Fruit fly (Drosophila melanogaster) whole organism, embryonic: ENCODE results near the gene CG46439.

Source experiments
- B-H1 ChIP-seq: fragments of 200-800 bp; sonication (Bioruptor generic); IDR thresholded peaks from 3 replicates; pipeline ENCODE4 v1.3.6; 2022; ENCODE audit warnings: missing biosample characterization, missing genetic modification characterization
- Bdp1 ChIP-seq: fragments of 200-800 bp; sonication (Bioruptor generic); optimal IDR thresholded peaks from 3 replicates; lab custom pipeline; 2016; ENCODE audit warnings: missing biosample characterization, missing genetic modification characterization
- Bgb ChIP-seq: fragments of 200-800 bp; sonication (Bioruptor generic); IDR thresholded peaks from 2 replicates; pipeline ENCODE4 v1.3.6; 2022; ENCODE audit warnings: missing biosample characterization, missing genetic modification characterization; ENCODE audit not compliant: partially characterized antibody
- Blimp-1 ChIP-seq: fragments of 200-800 bp; sonication (Bioruptor generic); optimal IDR thresholded peaks from 3 replicates; lab custom pipeline; 2018; ENCODE audit warnings: missing biosample characterization, missing genetic modification characterization, mild to moderate bottlenecking, moderate library complexity, missing genetic modification reagents
- CG10565 ChIP-seq: fragments of 200-800 bp; sonication (Bioruptor generic); optimal IDR thresholded peaks from 3 replicates; lab custom pipeline; 2016; ENCODE audit warnings: missing biosample characterization, mild to moderate bottlenecking, missing genetic modification characterization
- CG1529 ChIP-seq: fragments of 200-800 bp; sonication (Bioruptor generic); optimal IDR thresholded peaks from 3 replicates; lab custom pipeline; 2018; ENCODE audit warnings: missing biosample characterization, missing genetic modification characterization
- CG2116 ChIP-seq: fragments of 200-800 bp; sonication (Bioruptor generic); optimal IDR thresholded peaks from 3 replicates; lab custom pipeline; 2018; ENCODE audit warnings: missing biosample characterization, mild to moderate bottlenecking, missing genetic modification characterization
- CG2889 ChIP-seq: fragments of 200-800 bp; sonication (Bioruptor generic); IDR thresholded peaks from 3 replicates; pipeline ENCODE4 v1.3.6; 2022; ENCODE audit warnings: missing biosample characterization, missing genetic modification characterization
- CG3065 ChIP-seq: fragments of 200-800 bp; sonication (Bioruptor generic); optimal IDR thresholded peaks from 2 replicates; lab custom pipeline; 2016; ENCODE audit warnings: missing biosample characterization, missing genetic modification characterization
- CG34422 ChIP-seq: fragments of 200-800 bp; sonication (Bioruptor generic); IDR thresholded peaks from 3 replicates; pipeline ENCODE4 v1.3.6; 2022; ENCODE audit warnings: missing biosample characterization, missing genetic modification characterization
- CG3838 ChIP-seq: fragments of 200-800 bp; sonication (Bioruptor generic); optimal IDR thresholded peaks from 3 replicates; lab custom pipeline; 2016; ENCODE audit warnings: missing biosample characterization, missing genetic modification characterization
- CG4424 ChIP-seq: fragments of 200-800 bp; sonication (Bioruptor generic); optimal IDR thresholded peaks from 3 replicates; lab custom pipeline; 2016; ENCODE audit warnings: missing biosample characterization, missing genetic modification characterization
- CG4617 ChIP-seq: fragments of 200-800 bp; sonication (Bioruptor generic); optimal IDR thresholded peaks from 3 replicates; lab custom pipeline; 2016; ENCODE audit warnings: missing biosample characterization, missing genetic modification characterization, borderline replicate concordance
- CG4854 ChIP-seq: fragments of 200-800 bp; sonication (Bioruptor generic); optimal IDR thresholded peaks from 2 replicates; lab custom pipeline; 2016; ENCODE audit warnings: missing biosample characterization, missing genetic modification characterization, inconsistent platforms
- CG5245 ChIP-seq: fragments of 200-800 bp; sonication (Bioruptor generic); optimal IDR thresholded peaks from 3 replicates; lab custom pipeline; 2016; ENCODE audit warnings: missing biosample characterization, missing genetic modification characterization
- CG7271 ChIP-seq: fragments of 200-800 bp; sonication (Bioruptor generic); optimal IDR thresholded peaks from 2 replicates; lab custom pipeline; 2018; ENCODE audit warnings: missing biosample characterization, mild to moderate bottlenecking, missing genetic modification characterization, moderate library complexity
- CG7963 ChIP-seq: fragments of 200-800 bp; sonication (Bioruptor generic); IDR thresholded peaks from 3 replicates; pipeline ENCODE4 v1.3.6; 2022; ENCODE audit warnings: missing biosample characterization, missing genetic modification characterization; ENCODE audit not compliant: partially characterized antibody
- CG8290 ChIP-seq, 3 experiments: fragments of 200-800 bp; sonication (Bioruptor generic); optimal IDR thresholded peaks; 2 replicates each; lab custom pipeline; 2016 to 2019; ENCODE audit warnings: missing biosample characterization in 3 of 3, missing genetic modification characterization in 3 of 3, mild to moderate bottlenecking in 2 of 3, moderate library complexity in 1 of 3
- HLHmδ ChIP-seq: fragments of 200-800 bp; sonication (Bioruptor generic); optimal IDR thresholded peaks from 2 replicates; lab custom pipeline; 2018; ENCODE audit warnings: missing biosample characterization, mild to moderate bottlenecking, missing genetic modification characterization, moderate library complexity
- Lim3 ChIP-seq: fragments of 200-800 bp; sonication (Bioruptor generic); IDR thresholded peaks from 2 replicates; pipeline ENCODE4 v1.3.6; 2022; ENCODE audit warnings: missing biosample characterization, missing genetic modification characterization
- Mes4 ChIP-seq: fragments of 200-800 bp; sonication (Bioruptor generic); optimal IDR thresholded peaks from 2 replicates; lab custom pipeline; 2016; ENCODE audit warnings: missing biosample characterization, missing genetic modification characterization
- Myb ChIP-seq: fragments of 200-800 bp; sonication (Bioruptor generic); optimal IDR thresholded peaks from 2 replicates; lab custom pipeline; 2016; ENCODE audit warnings: missing biosample characterization, missing genetic modification characterization
- NC2β ChIP-seq: fragments of 200-800 bp; sonication (Bioruptor generic); optimal IDR thresholded peaks from 2 replicates; lab custom pipeline; 2016; ENCODE audit warnings: missing biosample characterization, missing genetic modification characterization
- PHDP ChIP-seq: fragments of 200-800 bp; sonication (Bioruptor generic); optimal IDR thresholded peaks from 3 replicates; lab custom pipeline; 2018; ENCODE audit warnings: missing biosample characterization, mild to moderate bottlenecking, missing genetic modification characterization, moderate library complexity
- Rx ChIP-seq: fragments of 200-800 bp; sonication (Bioruptor generic); IDR thresholded peaks from 2 replicates; pipeline ENCODE4 v1.3.6; 2022; ENCODE audit warnings: missing biosample characterization, missing genetic modification characterization
- Sox102F ChIP-seq: fragments of 200-800 bp; sonication (Bioruptor generic); optimal IDR thresholded peaks from 2 replicates; lab custom pipeline; 2018; ENCODE audit warnings: missing biosample characterization, mild to moderate bottlenecking, missing genetic modification characterization, moderate library complexity
- Xbp1 ChIP-seq: fragments of 200-800 bp; sonication (Bioruptor generic); optimal IDR thresholded peaks from 3 replicates; lab custom pipeline; 2016; ENCODE audit warnings: missing biosample characterization, mild to moderate bottlenecking, missing genetic modification characterization
- al ChIP-seq: fragments of 200-800 bp; sonication (Bioruptor generic); IDR thresholded peaks from 2 replicates; pipeline ENCODE4 v1.3.6; 2022; ENCODE audit warnings: missing biosample characterization, missing genetic modification characterization
- ara ChIP-seq: fragments of 200-800 bp; sonication (Bioruptor generic); IDR thresholded peaks from 2 replicates; pipeline ENCODE4 v1.3.6; 2022; ENCODE audit warnings: missing biosample characterization, missing genetic modification characterization
- ato ChIP-seq: fragments of 200-800 bp; sonication (Bioruptor generic); IDR thresholded peaks from 2 replicates; pipeline ENCODE4 v1.3.6; 2022; ENCODE audit warnings: missing biosample characterization, missing genetic modification characterization; ENCODE audit not compliant: partially characterized antibody
- bbx ChIP-seq: fragments of 200-800 bp; sonication (Bioruptor generic); IDR thresholded peaks from 2 replicates; pipeline ENCODE4 v1.3.6; 2022; ENCODE audit warnings: missing biosample characterization, missing genetic modification characterization; ENCODE audit not compliant: partially characterized antibody
- crol ChIP-seq: fragments of 200-800 bp; sonication (Bioruptor generic); IDR thresholded peaks from 2 replicates; pipeline ENCODE4 v1.3.6; 2022; ENCODE audit warnings: missing biosample characterization, missing genetic modification characterization
- crp ChIP-seq, 2 experiments: fragments of 200-800 bp; sonication (Bioruptor generic); optimal IDR thresholded peaks; 2 replicates in 1 of 2; 3 replicates in 1 of 2; lab custom pipeline; 2017; ENCODE audit warnings: missing biosample characterization in 2 of 2, missing genetic modification characterization in 2 of 2, mild to moderate bottlenecking in 1 of 2, moderate library complexity in 1 of 2
- cwo ChIP-seq: fragments of 200-800 bp; sonication (Bioruptor generic); optimal IDR thresholded peaks from 3 replicates; lab custom pipeline; 2017; ENCODE audit warnings: missing biosample characterization, missing genetic modification characterization, mild to moderate bottlenecking, moderate library complexity, missing genetic modification reagents
- gcm2 ChIP-seq: fragments of 200-800 bp; sonication (Bioruptor generic); optimal IDR thresholded peaks from 2 replicates; lab custom pipeline; 2016; ENCODE audit warnings: missing biosample characterization, missing genetic modification characterization
- gfzf ChIP-seq: fragments of 200-800 bp; sonication (Bioruptor generic); optimal IDR thresholded peaks from 2 replicates; lab custom pipeline; 2016; ENCODE audit warnings: missing biosample characterization, mild to moderate bottlenecking, missing genetic modification characterization, moderate library complexity
- hbn ChIP-seq: fragments of 200-800 bp; sonication (Bioruptor generic); IDR thresholded peaks from 2 replicates; pipeline ENCODE4 v1.3.6; 2022; ENCODE audit warnings: missing biosample characterization, missing genetic modification characterization; ENCODE audit not compliant: partially characterized antibody
- jing ChIP-seq: fragments of 200-800 bp; sonication (Bioruptor generic); optimal IDR thresholded peaks from 2 replicates; lab custom pipeline; 2018; ENCODE audit warnings: missing biosample characterization, mild to moderate bottlenecking, missing genetic modification characterization
- mam ChIP-seq: fragments of 200-800 bp; sonication (Bioruptor generic); optimal IDR thresholded peaks from 3 replicates; lab custom pipeline; 2016; ENCODE audit warnings: missing biosample characterization, missing genetic modification characterization
- phol ChIP-seq: fragments of 200-800 bp; sonication (Bioruptor generic); optimal IDR thresholded peaks from 3 replicates; lab custom pipeline; 2018; ENCODE audit warnings: missing biosample characterization, mild to moderate bottlenecking, missing genetic modification characterization, moderate library complexity
- run ChIP-seq: fragments of 200-800 bp; sonication (Bioruptor generic); optimal IDR thresholded peaks from 3 replicates; lab custom pipeline; 2018; ENCODE audit warnings: missing biosample characterization, mild to moderate bottlenecking, missing genetic modification characterization
- salm ChIP-seq: fragments of 200-800 bp; sonication (Bioruptor generic); optimal IDR thresholded peaks from 2 replicates; lab custom pipeline; 2018; ENCODE audit warnings: missing biosample characterization, mild to moderate bottlenecking, missing genetic modification characterization
- sc ChIP-seq, 3 experiments: fragments of >200 bp in 2 of 3; fragments of 200-800 bp in 1 of 3; sonication (Bioruptor generic) in 1 of 3; optimal IDR thresholded peaks; 2 replicates in 2 of 3; 3 replicates in 1 of 3; lab custom pipeline; 2017; ENCODE audit warnings: mild to moderate bottlenecking in 1 of 3, missing biosample characterization in 1 of 3, missing genetic modification characterization in 1 of 3, missing genetic modification reagents in 1 of 3
- scrt ChIP-seq: fragments of 200-800 bp; sonication (Bioruptor generic); optimal IDR thresholded peaks from 2 replicates; lab custom pipeline; 2018; ENCODE audit warnings: missing biosample characterization, mild to moderate bottlenecking, missing genetic modification characterization, moderate library complexity
- sob ChIP-seq: fragments of 200-800 bp; sonication (Bioruptor generic); IDR thresholded peaks from 2 replicates; pipeline ENCODE4 v1.3.6; 2022; ENCODE audit warnings: missing biosample characterization, missing genetic modification characterization
- tll ChIP-seq, 2 experiments: fragments of 200-800 bp in 1 of 2; fragments of >200 bp in 1 of 2; sonication (Bioruptor generic) in 1 of 2; optimal IDR thresholded peaks; 2 replicates each; lab custom pipeline; 2017 to 2019; ENCODE audit warnings: missing biosample characterization in 2 of 2, missing genetic modification characterization in 2 of 2, mild to moderate bottlenecking in 1 of 2, moderate library complexity in 1 of 2
- trh ChIP-seq: fragments of 200-800 bp; sonication (Bioruptor generic); optimal IDR thresholded peaks from 2 replicates; lab custom pipeline; 2016; ENCODE audit warnings: missing biosample characterization, missing genetic modification characterization
- vvl ChIP-seq: fragments of 200-800 bp; sonication (Bioruptor generic); IDR thresholded peaks from 2 replicates; pipeline ENCODE4 v1.3.6; 2022; ENCODE audit warnings: missing biosample characterization, missing genetic modification characterization

CG46439 gene

dm6 chr3L:11047877-11048276 is 48.2 kb downstream of the CG46439 start (continued):
- no peak for TF ChIP-seq salm (tag; lab: Kevin White, UChicago)
- TF ChIP-seq CG4424 (GFP tag; lab: Kevin White, UChicago), result peak; percentile 74
- peak; percentile 71 for TF ChIP-seq Rx (GFP tag; lab: Robert Waterston, UW)
- no peak for TF ChIP-seq Lim3 (GFP tag; lab: Robert Waterston, UW)
- TF ChIP-seq tll (GFP tag; optimal IDR thresholded peaks at IDR 0.05; lab: Kevin White, UChicago), result no peak
- no peak for TF ChIP-seq CG10565
- TF ChIP-seq B-H1 (GFP tag; lab: Robert Waterston, UW), result no peak; the same call in 2 of the 3 replicates
- peak; percentile 69 for TF ChIP-seq CG3065 (GFP tag; lab: Kevin White, UChicago)
- TF ChIP-seq ara (GFP tag; lab: Robert Waterston, UW), result peak; percentile 55; the same call in 1 of the 2 replicates
- peak; percentile 31 for TF ChIP-seq Blimp-1 (GFP tag; lab: Kevin White, UChicago)
- TF ChIP-seq gcm2 (GFP tag; lab: Kevin White, UChicago), result no peak
- peak; percentile 12 for TF ChIP-seq CG3838
- no peak; the same call in 1 of the 2 replicates for TF ChIP-seq crol (GFP tag; lab: Robert Waterston, UW)
- peak; percentile 62 for TF ChIP-seq PHDP (tag; lab: Kevin White, UChicago)
- peak; percentile 64 for TF ChIP-seq CG4854
- peak; percentile 70 for TF ChIP-seq Bdp1 (GFP tag; lab: Kevin White, UChicago)
- peak; percentile 70 for TF ChIP-seq Sox102F
- peak; percentile 64 for TF ChIP-seq mam (GFP tag; lab: Kevin White, UChicago)
- TF ChIP-seq trh (GFP tag; lab: Kevin White, UChicago), result peak; percentile 28
- TF ChIP-seq ato (GFP tag; lab: Robert Waterston, UW), result no peak
- TF ChIP-seq run, result no peak
- TF ChIP-seq CG2116 (GFP tag; lab: Kevin White, UChicago), result peak; percentile 47
- peak; percentile 4 for TF ChIP-seq scrt (GFP tag; lab: Kevin White, UChicago)
- peak; percentile 28; the same call in 1 of the 2 replicates for TF ChIP-seq Bgb (GFP tag; lab: Robert Waterston, UW)
- TF ChIP-seq phol (tag; lab: Kevin White, UChicago), result peak; percentile 55
- peak; percentile 85 for TF ChIP-seq NC2β (GFP tag; lab: Kevin White, UChicago)
- no peak for TF ChIP-seq bbx (GFP tag; lab: Robert Waterston, UW)
- no peak for TF ChIP-seq hbn
- TF ChIP-seq Myb (GFP tag; lab: Kevin White, UChicago), result peak; percentile 96
- TF ChIP-seq cwo (GFP tag; lab: Kevin White, UChicago), result no peak
- TF ChIP-seq CG5245, result peak; percentile 82
- TF ChIP-seq al, result no peak
- TF ChIP-seq sob, result peak; percentile 82
- peak; percentile 45 for TF ChIP-seq CG4617
- TF ChIP-seq CG1529, result peak; percentile 48
- peak; percentile 34 for TF ChIP-seq CG7271 (tag; lab: Kevin White, UChicago)
- peak; percentile 71 for TF ChIP-seq HLHmδ (GFP tag; lab: Kevin White, UChicago)
- TF ChIP-seq CG7963 (GFP tag; lab: Robert Waterston, UW), result no peak
- no peak for TF ChIP-seq CG2889 (GFP tag; lab: Robert Waterston, UW)
- TF ChIP-seq vvl (GFP tag; lab: Robert Waterston, UW), result peak; percentile 87
- TF ChIP-seq sc (optimal IDR thresholded peaks at IDR 0.05; lab: Kevin White, UChicago), result no peak
- TF ChIP-seq sc (GFP tag; optimal IDR thresholded peaks at IDR 0.05; lab: Kevin White, UChicago), result peak; percentile 63
- peak; percentile 81 for TF ChIP-seq Mes4 (GFP tag; lab: Kevin White, UChicago)
- TF ChIP-seq gfzf, result no peak
- peak; percentile 79; the same call in 2 of the 3 replicates for TF ChIP-seq CG34422 (GFP tag; lab: Robert Waterston, UW)
- TF ChIP-seq jing, result peak; percentile 45
- peak; percentile 48 for TF ChIP-seq CG8290 (GFP tag; optimal IDR thresholded peaks at IDR 0.05; lab: Kevin White, UChicago)
- peak; percentile 28 to 92 for TF ChIP-seq CG8290 (tag; optimal IDR thresholded peaks at IDR 0.05; lab: Kevin White, UChicago)
- peak in 1 of 2 experiments; percentile 14 for TF ChIP-seq crp (GFP tag; optimal IDR thresholded peaks at IDR 0.05; lab: Kevin White, UChicago)
- peak; percentile 89 for TF ChIP-seq Xbp1 (GFP tag; lab: Kevin White, UChicago)
